Worm (Caenorhabditis elegans) whole organism, young adult: ENCODE measurements around the gene C50C3.5.

Source experiments
- B0261.1 ChIP-seq: sonication (generic microtip); optimal IDR thresholded peaks from 2 replicates; lab custom pipeline; 2016; ENCODE audit warnings: mild to moderate bottlenecking, missing genetic modification characterization, moderate library complexity, missing compliant biosample characterization
- F22D6.2 ChIP-seq: sonication (generic microtip); optimal IDR thresholded peaks from 2 replicates; lab custom pipeline; 2016; ENCODE audit warnings: mild to moderate bottlenecking, missing genetic modification characterization, missing compliant biosample characterization
- T26A5.8 ChIP-seq: sonication (generic microtip); optimal IDR thresholded peaks from 2 replicates; lab custom pipeline; 2016; ENCODE audit warnings: missing genetic modification characterization, missing compliant biosample characterization
- Y56A3A.18 ChIP-seq: fragments of 200-800 bp; sonication (Bioruptor generic); IDR thresholded peaks from 2 replicates; pipeline ENCODE4 v1.3.6; 2022; ENCODE audit warnings: missing genetic modification reagents, missing genetic modification characterization, missing compliant biosample characterization
- Y67H2A.10 ChIP-seq: fragments of 200-800 bp; sonication (Bioruptor generic); conservative IDR thresholded peaks from 2 replicates; pipeline ENCODE4 v1.3.6; 2022; ENCODE audit warnings: missing genetic modification reagents, missing genetic modification characterization, missing compliant biosample characterization
- Y79H2A.3 ChIP-seq: fragments of 200-800 bp; sonication (Bioruptor generic); conservative IDR thresholded peaks from 2 replicates; pipeline ENCODE4 v1.3.6; 2022; ENCODE audit warnings: missing genetic modification reagents, missing genetic modification characterization, missing compliant biosample characterization
- aptf-2 ChIP-seq: fragments of 200-800 bp; sonication (Bioruptor generic); conservative IDR thresholded peaks from 2 replicates; pipeline ENCODE4 v1.3.6; 2022; ENCODE audit warnings: missing genetic modification reagents, missing genetic modification characterization, missing compliant biosample characterization
- attf-3 ChIP-seq: fragments of 200-800 bp; sonication (Bioruptor generic); conservative IDR thresholded peaks from 2 replicates; pipeline ENCODE4 v1.3.6; 2022; ENCODE audit warnings: missing genetic modification reagents, missing genetic modification characterization, missing compliant biosample characterization
- attf-5 ChIP-seq: fragments of 200-800 bp; sonication (Bioruptor generic); optimal IDR thresholded peaks from 2 replicates; lab custom pipeline; 2018; ENCODE audit warnings: mild to moderate bottlenecking, missing genetic modification characterization, missing compliant biosample characterization
- ccch-3 ChIP-seq: fragments of 200-800 bp; sonication (Bioruptor generic); optimal IDR thresholded peaks from 2 replicates; lab custom pipeline; 2018; ENCODE audit warnings: mild to moderate bottlenecking, missing genetic modification characterization, missing compliant biosample characterization
- ceh-100 ChIP-seq: fragments of 200-800 bp; sonication (Bioruptor generic); IDR thresholded peaks from 2 replicates; pipeline ENCODE4 v1.3.6; 2022; ENCODE audit warnings: missing genetic modification reagents, missing genetic modification characterization, missing compliant biosample characterization
- ceh-79 ChIP-seq: sonication (generic microtip); optimal IDR thresholded peaks from 2 replicates; lab custom pipeline; 2017; ENCODE audit warnings: mild to moderate bottlenecking, missing genetic modification characterization, missing compliant biosample characterization
- ceh-91 ChIP-seq: fragments of 200-800 bp; sonication (Bioruptor generic); IDR thresholded peaks from 2 replicates; pipeline ENCODE4 v1.3.6; 2022; ENCODE audit warnings: missing genetic modification reagents, missing genetic modification characterization, missing compliant biosample characterization
- chd-7 ChIP-seq: sonication (generic microtip); optimal IDR thresholded peaks from 2 replicates; lab custom pipeline; 2016; ENCODE audit warnings: mild to moderate bottlenecking, missing genetic modification characterization, moderate library complexity, missing compliant biosample characterization
- die-1 ChIP-seq: sonication (generic microtip); optimal IDR thresholded peaks from 2 replicates; lab custom pipeline; 2016; ENCODE audit warnings: missing genotype, mild to moderate bottlenecking, missing genetic modification characterization, missing compliant biosample characterization
- dpff-1 ChIP-seq: sonication (generic microtip); optimal IDR thresholded peaks from 2 replicates; lab custom pipeline; 2017; ENCODE audit warnings: mild to moderate bottlenecking, missing genetic modification characterization, missing compliant biosample characterization
- egl-18 ChIP-seq: fragments of 200-800 bp; sonication (Bioruptor generic); IDR thresholded peaks from 2 replicates; pipeline ENCODE4 v1.3.6; 2022; ENCODE audit warnings: missing genetic modification reagents, missing genetic modification characterization, missing compliant biosample characterization
- egl-44 ChIP-seq: fragments of 200-800 bp; sonication (Bioruptor generic); IDR thresholded peaks from 2 replicates; pipeline ENCODE4 v1.3.6; 2022; ENCODE audit warnings: missing genetic modification reagents, missing genetic modification characterization, missing compliant biosample characterization
- egrh-3 ChIP-seq: fragments of 200-800 bp; sonication (Bioruptor generic); IDR thresholded peaks from 2 replicates; pipeline ENCODE4 v1.3.6; 2022; ENCODE audit warnings: missing genetic modification reagents, missing genetic modification characterization, missing compliant biosample characterization
- ekl-4 ChIP-seq: fragments of 200-800 bp; sonication (Bioruptor generic); IDR thresholded peaks from 2 replicates; pipeline ENCODE4 v1.3.6; 2022; ENCODE audit warnings: missing genetic modification reagents, missing genetic modification characterization, missing compliant biosample characterization
- fkh-3 ChIP-seq: sonication (generic microtip); optimal IDR thresholded peaks from 2 replicates; lab custom pipeline; 2016; ENCODE audit warnings: mild to moderate bottlenecking, missing genetic modification characterization, missing compliant biosample characterization
- hlh-26 ChIP-seq: fragments of 200-800 bp; sonication (Bioruptor generic); conservative IDR thresholded peaks from 2 replicates; pipeline ENCODE4 v1.3.6; 2022; ENCODE audit warnings: missing genetic modification reagents, missing genetic modification characterization, missing compliant biosample characterization
- hmg-20 ChIP-seq: fragments of 200-800 bp; sonication (Bioruptor generic); IDR thresholded peaks from 2 replicates; pipeline ENCODE4 v1.3.6; 2022; ENCODE audit warnings: missing genetic modification reagents, missing genetic modification characterization, missing compliant biosample characterization
- let-526 ChIP-seq: fragments of 200-800 bp; sonication (Bioruptor generic); IDR thresholded peaks from 2 replicates; pipeline ENCODE4 v1.3.6; 2022; ENCODE audit warnings: missing genetic modification reagents, missing genetic modification characterization, missing compliant biosample characterization
- lin-35 ChIP-seq, 3 experiments: fragments of 150-350 bp in 2 of 3; sonication (generic microtip) in 1 of 3; optimal IDR thresholded peaks; 2 replicates each; lab custom pipeline; 2014 to 2018; ENCODE audit warnings: missing biosample characterization in 3 of 3, missing genetic modification characterization in 3 of 3, missing genetic modification reagents in 3 of 3
- mcd-1 ChIP-seq: fragments of 200-800 bp; sonication (Bioruptor generic); IDR thresholded peaks from 2 replicates; pipeline ENCODE4 v1.3.6; 2022; ENCODE audit warnings: missing genetic modification reagents, missing genetic modification characterization, missing compliant biosample characterization
- mes-4 ChIP-seq: sonication (generic microtip); optimal IDR thresholded peaks from 2 replicates; lab custom pipeline; 2016; ENCODE audit warnings: missing genotype, missing genetic modification characterization, missing compliant biosample characterization
- nfya-1 ChIP-seq: sonication (generic microtip); optimal IDR thresholded peaks from 2 replicates; lab custom pipeline; 2017; ENCODE audit warnings: antibody characterized with exemption, missing compliant biosample characterization, missing genetic modification characterization, borderline replicate concordance; ENCODE audit not compliant: insufficient read depth
- nfya-2 ChIP-seq: fragments of 200-800 bp; sonication (Bioruptor generic); IDR thresholded peaks from 2 replicates; pipeline ENCODE4 v1.3.6; 2022; ENCODE audit warnings: missing genetic modification reagents, missing genetic modification characterization, missing compliant biosample characterization
- pha-4 ChIP-seq: fragments of 150-350 bp; sonication (generic microtip); optimal IDR thresholded peaks from 2 replicates; lab custom pipeline; 2014; ENCODE audit warnings: missing biosample characterization, missing genetic modification reagents, missing genetic modification characterization
- rcor-1 ChIP-seq: fragments of 200-800 bp; sonication (Bioruptor generic); IDR thresholded peaks from 2 replicates; pipeline ENCODE4 v1.3.6; 2022; ENCODE audit warnings: missing genetic modification reagents, missing genetic modification characterization, missing compliant biosample characterization
- rec-8 ChIP-seq, 2 experiments: sonication (generic microtip); optimal IDR thresholded peaks; 2 replicates each; lab custom pipeline; 2016; ENCODE audit warnings: mild to moderate bottlenecking in 2 of 2, missing genetic modification characterization in 2 of 2, missing genetic modification reagents in 2 of 2, missing genotype in 2 of 2, missing biosample characterization in 1 of 2, missing compliant biosample characterization in 1 of 2, moderate library complexity in 1 of 2
- rpc-1 ChIP-seq, 2 experiments: fragments of 150-350 bp in 1 of 2; sonication (generic microtip) in 1 of 2; optimal IDR thresholded peaks; 2 replicates each; lab custom pipeline; 2014 to 2018; ENCODE audit warnings: missing biosample characterization in 1 of 2, missing genetic modification characterization in 1 of 2, missing genetic modification reagents in 1 of 2, missing genotype in 1 of 2
- sea-2 ChIP-seq: fragments of 200-800 bp; sonication (Bioruptor generic); IDR thresholded peaks from 2 replicates; pipeline ENCODE4 v1.3.6; 2022; ENCODE audit warnings: missing genetic modification characterization, missing compliant biosample characterization
- snpc-1.1 ChIP-seq: sonication (generic microtip); optimal IDR thresholded peaks from 2 replicates; lab custom pipeline; 2017; ENCODE audit warnings: missing genetic modification characterization, mild to moderate bottlenecking, missing compliant biosample characterization, antibody characterized with exemption, moderate library complexity, missing genotype, missing genetic modification reagents; ENCODE audit not compliant: insufficient read depth
- snpc-4 ChIP-seq, 5 experiments: fragments of 150-350 bp in 1 of 5; sonication (generic microtip) in 4 of 5; optimal IDR thresholded peaks; 2 replicates each; lab custom pipeline; 2014 to 2018; ENCODE audit warnings: missing genetic modification characterization in 5 of 5, missing biosample characterization in 3 of 5, antibody characterized with exemption in 2 of 5, mild to moderate bottlenecking in 2 of 5, missing compliant biosample characterization in 2 of 5, missing genotype in 2 of 5, moderate library complexity in 2 of 5, missing genetic modification reagents in 1 of 5
- tbp1 ChIP-seq: fragments of 200-800 bp; sonication (Bioruptor generic); optimal IDR thresholded peaks from 2 replicates; lab custom pipeline; 2018; ENCODE audit warnings: mild to moderate bottlenecking, missing genetic modification characterization, missing compliant biosample characterization
- tlf-1 ChIP-seq: fragments of 200-800 bp; sonication (Bioruptor generic); optimal IDR thresholded peaks from 2 replicates; lab custom pipeline; 2018; ENCODE audit warnings: mild to moderate bottlenecking, missing genetic modification characterization, missing compliant biosample characterization
- zfh-2 ChIP-seq: fragments of 200-800 bp; sonication (Bioruptor generic); conservative IDR thresholded peaks from 2 replicates; pipeline ENCODE4 v1.3.6; 2022; ENCODE audit warnings: missing genetic modification reagents, missing genetic modification characterization, missing compliant biosample characterization
- ztf-18 ChIP-seq: sonication (generic microtip); optimal IDR thresholded peaks from 2 replicates; lab custom pipeline; 2016; ENCODE audit warnings: missing genotype, mild to moderate bottlenecking, missing genetic modification characterization, missing compliant biosample characterization
- ztf-22 ChIP-seq: fragments of 200-800 bp; sonication (Bioruptor generic); optimal IDR thresholded peaks from 2 replicates; lab custom pipeline; 2018; ENCODE audit warnings: mild to moderate bottlenecking, missing genetic modification characterization, moderate library complexity, missing compliant biosample characterization
- ztf-25 ChIP-seq: fragments of 200-800 bp; sonication (Bioruptor generic); IDR thresholded peaks from 2 replicates; pipeline ENCODE4 v1.3.6; 2022; ENCODE audit warnings: missing genetic modification reagents, missing genetic modification characterization, missing compliant biosample characterization
- ztf-26 ChIP-seq: sonication (generic microtip); optimal IDR thresholded peaks from 2 replicates; lab custom pipeline; 2017; ENCODE audit warnings: missing genetic modification characterization, missing compliant biosample characterization
- ztf-28 ChIP-seq: fragments of 200-800 bp; sonication (Bioruptor generic); IDR thresholded peaks from 2 replicates; pipeline ENCODE4 v1.3.6; 2022; ENCODE audit warnings: missing genetic modification reagents, missing genetic modification characterization, missing compliant biosample characterization
- ztf-3 ChIP-seq: fragments of 200-800 bp; sonication (Bioruptor generic); optimal IDR thresholded peaks from 2 replicates; lab custom pipeline; 2018; ENCODE audit warnings: mild to moderate bottlenecking, missing genetic modification characterization, missing compliant biosample characterization
- ztf-6 ChIP-seq: fragments of 200-800 bp; sonication (Bioruptor generic); IDR thresholded peaks from 2 replicates; pipeline ENCODE4 v1.3.6; 2022; ENCODE audit warnings: missing genetic modification reagents, missing genetic modification characterization, missing compliant biosample characterization

C50C3.5 gene

DNA sequence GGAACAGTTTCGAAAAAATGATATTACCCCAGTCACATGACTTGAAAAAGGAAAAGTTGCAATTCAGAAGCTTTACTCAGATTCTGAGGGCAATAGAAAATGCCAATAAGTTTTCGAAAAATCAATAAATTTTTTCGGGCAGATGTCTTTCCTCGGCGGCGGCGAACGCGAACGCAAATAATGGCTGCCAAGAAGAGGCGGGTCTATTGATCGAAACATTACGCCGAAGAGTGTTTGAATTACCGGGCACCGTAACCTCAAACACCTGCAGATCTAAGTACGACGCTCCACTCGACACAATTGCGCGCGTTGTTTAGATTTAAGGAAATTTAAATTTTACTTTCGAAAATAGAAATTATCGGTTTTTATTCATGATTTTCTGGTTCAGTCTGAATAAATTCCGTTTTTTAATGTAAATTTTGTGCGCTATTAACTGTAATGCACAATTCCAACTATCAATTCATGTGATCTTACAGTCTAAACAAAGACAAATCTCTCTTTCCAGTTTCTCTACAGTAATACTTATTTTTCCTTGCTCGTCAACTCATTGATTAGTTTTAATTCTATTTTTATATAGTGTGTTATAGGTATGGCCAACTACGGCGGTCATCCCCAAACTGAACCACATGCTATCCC is 15.1 kb upstream of the C50C3.5 start, which contains the start of gene prp-8:
TSS of gene prp-8 (plus strand) at position 586 of the 636 bp plus-strand sequence.
- peak; percentile 98 for TF ChIP-seq attf-5 (GFP tag; lab: Kevin White, UChicago)
- TF ChIP-seq Y56A3A.18 (GFP tag; lab: Robert Waterston, UW): no peak
- no peak for TF ChIP-seq rec-8 (tag; optimal IDR thresholded peaks at IDR 0.05; lab: Kevin White, UChicago)
- TF ChIP-seq mes-4 (tag; lab: Kevin White, UChicago): no peak
- peak in 1 of 3 experiments; percentile 89 for TF ChIP-seq lin-35 (GFP tag; optimal IDR thresholded peaks at IDR 0.05; lab: Kevin White, UChicago)
- TF ChIP-seq hlh-26: no peak
- no peak for TF ChIP-seq snpc-1.1 (tag; lab: Kevin White, UChicago)
- TF ChIP-seq ekl-4: peak; percentile 51
- TF ChIP-seq Y67H2A.10: peak; percentile 75; the same call in 1 of the 2 replicates
- no peak for TF ChIP-seq egl-44 (GFP tag; lab: Robert Waterston, UW)
- peak; percentile 39 for TF ChIP-seq ztf-26 (tag; lab: Kevin White, UChicago)
- no peak for TF ChIP-seq F22D6.2
- no peak for TF ChIP-seq fkh-3
- no peak for TF ChIP-seq Y79H2A.3 (GFP tag; lab: Robert Waterston, UW)
- no peak for TF ChIP-seq egl-18 (GFP tag; lab: Robert Waterston, UW)
- TF ChIP-seq nfya-2 (GFP tag; lab: Robert Waterston, UW): no peak
- TF ChIP-seq ztf-28: no peak
- peak; percentile 64 for TF ChIP-seq tbp1 (GFP tag; lab: Kevin White, UChicago)
- TF ChIP-seq ceh-79 (tag; lab: Kevin White, UChicago): no peak
- TF ChIP-seq egrh-3 (GFP tag; lab: Robert Waterston, UW): peak; percentile 32; the same call in 1 of the 2 replicates
- TF ChIP-seq attf-3 (GFP tag; lab: Robert Waterston, UW): peak; percentile 99
- TF ChIP-seq let-526: no peak
- TF ChIP-seq ceh-91: peak; percentile 56
- no peak for TF ChIP-seq ztf-6 (GFP tag; lab: Robert Waterston, UW)
- TF ChIP-seq mcd-1 (GFP tag; lab: Robert Waterston, UW): peak; percentile 76
- 0 out of 2 replicates have a peak, but pooled peaks have one; percentile 37 for TF ChIP-seq rcor-1 (GFP tag; lab: Robert Waterston, UW)
- no peak for TF ChIP-seq sea-2
- no peak for TF ChIP-seq ztf-25
- no peak for TF ChIP-seq hmg-20
- no peak for TF ChIP-seq die-1 (tag; lab: Kevin White, UChicago)
- no peak for TF ChIP-seq chd-7 (tag; lab: Kevin White, UChicago)
- TF ChIP-seq ceh-100: peak; percentile 17; the same call in 1 of the 2 replicates
- peak; percentile 85 for TF ChIP-seq pha-4
- TF ChIP-seq T26A5.8 (tag; lab: Kevin White, UChicago): no peak
- no peak for TF ChIP-seq ccch-3 (GFP tag; lab: Kevin White, UChicago)
- TF ChIP-seq ztf-3 (GFP tag; lab: Kevin White, UChicago): no peak
- no peak for TF ChIP-seq dpff-1 (tag; lab: Kevin White, UChicago)
- TF ChIP-seq aptf-2 (GFP tag; lab: Robert Waterston, UW): no peak
- TF ChIP-seq snpc-4 (GFP tag; optimal IDR thresholded peaks at IDR 0.05; lab: Kevin White, UChicago): peak; percentile 19
- peak in 3 of 4 experiments; percentile 37 to 59 (median 45) for TF ChIP-seq snpc-4 (tag; optimal IDR thresholded peaks at IDR 0.05; lab: Kevin White, UChicago)
- peak; percentile 15 for TF ChIP-seq B0261.1 (tag; lab: Kevin White, UChicago)
- peak; percentile 44 for TF ChIP-seq tlf-1 (GFP tag; lab: Kevin White, UChicago)
- no peak for TF ChIP-seq ztf-22 (GFP tag; lab: Kevin White, UChicago)
- no peak; the same call in 1 of the 2 replicates for TF ChIP-seq zfh-2 (GFP tag; lab: Robert Waterston, UW)
- TF ChIP-seq ztf-18 (tag; lab: Kevin White, UChicago): peak; percentile 42
- no peak for TF ChIP-seq nfya-1 (tag; lab: Kevin White, UChicago)
- TF ChIP-seq rpc-1 (optimal IDR thresholded peaks at IDR 0.05; lab: Kevin White, UChicago): no peak
- TF ChIP-seq rpc-1 (tag; optimal IDR thresholded peaks at IDR 0.05; lab: Kevin White, UChicago): no peak
